Fruit fly (Drosophila melanogaster): ENCODE measurements around the gene CG14422.

CG14422 gene

DNA sequence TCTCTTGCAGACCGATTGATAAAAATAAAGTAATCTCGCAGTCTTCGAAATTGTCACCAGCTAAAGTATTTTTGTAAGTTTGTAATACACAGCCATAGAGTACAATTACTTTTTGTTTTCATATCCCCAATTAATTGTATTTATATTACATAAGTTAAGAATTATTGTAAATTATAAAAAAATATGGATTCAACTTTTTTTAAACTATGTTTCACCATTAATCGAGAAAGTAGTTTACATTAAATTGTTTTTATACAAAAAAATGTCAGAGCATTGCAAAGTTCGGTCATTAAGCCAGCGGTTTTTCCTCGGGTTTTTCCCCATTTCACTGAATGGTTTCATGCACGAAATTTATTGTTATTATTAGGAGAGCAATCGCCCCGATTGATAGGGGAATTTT is 37.1 kb downstream of the CG14422 start (continued):
- TF ChIP-seq CG10274 (GFP tag; optimal IDR thresholded peaks at IDR 0.05) (no peak), wor (GFP tag; IDR thresholded peaks at IDR 0.05) (no peak), CG4328 (GFP tag; optimal IDR thresholded peaks at IDR 0.05) (no peak), gt (GFP tag; IDR thresholded peaks at IDR 0.05) (no peak), CG17361 (GFP tag; IDR thresholded peaks at IDR 0.05) (peak; percentile 35; the same call in 1 of the 3 replicates)

DNA sequence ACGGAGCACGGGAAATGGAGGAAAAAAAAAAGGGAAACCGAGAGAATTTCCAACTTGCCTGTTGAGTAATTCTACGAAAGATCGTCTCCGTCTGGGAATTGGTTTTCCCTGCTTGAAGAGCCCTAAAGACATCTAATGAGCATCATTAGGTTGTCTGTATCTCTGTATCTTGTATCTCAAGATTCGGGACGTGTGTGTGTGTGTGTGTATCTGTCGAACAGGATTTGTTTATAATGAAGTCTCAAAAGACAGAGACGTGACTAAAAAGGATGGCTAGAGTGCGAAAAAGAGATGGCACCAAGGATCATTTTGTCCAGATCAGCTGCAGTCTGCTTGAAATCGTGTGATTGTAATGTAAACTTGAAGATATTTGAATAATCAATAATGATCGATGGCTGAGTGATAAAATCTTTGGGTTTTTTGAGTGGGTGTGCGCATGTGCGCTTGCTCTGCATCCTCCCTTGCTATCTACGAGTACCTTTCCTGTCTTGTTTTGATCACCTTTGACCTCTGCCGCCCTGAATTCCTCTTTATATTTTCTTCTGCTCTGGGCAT is 39.3 kb downstream of the CG14422 start:
- TF ChIP-seq croc (GFP tag; conservative IDR thresholded peaks at IDR 0.05) (no peak), Vsx1 (GFP tag; optimal IDR thresholded peaks at IDR 0.05) (no peak), CG4360 (GFP tag; IDR thresholded peaks at IDR 0.05) (no peak), Hr78 (GFP tag; optimal IDR thresholded peaks at IDR 0.05) (peak in 1 of 2 experiments; percentile 74), CG3726 (GFP tag; IDR thresholded peaks at IDR 0.05) (no peak), kni (GFP tag; optimal IDR thresholded peaks at IDR 0.05) (peak; percentile 6), cg (GFP tag; optimal IDR thresholded peaks at IDR 0.05) (peak; percentile 55), Blimp-1 (GFP tag; optimal IDR thresholded peaks at IDR 0.05) (no peak), zen (tag; optimal IDR thresholded peaks at IDR 0.05) (peak; percentile 95), grn (GFP tag; optimal IDR thresholded peaks at IDR 0.05) (peak; percentile 64), pros (GFP tag; optimal IDR thresholded peaks at IDR 0.05) (peak; percentile 94), CG9932 (GFP tag; IDR thresholded peaks at IDR 0.05) (no peak), twi (tag; optimal IDR thresholded peaks at IDR 0.05) (no peak), Stat92E (GFP tag; optimal IDR thresholded peaks at IDR 0.05) (no peak), CG30431 (GFP tag; optimal IDR thresholded peaks at IDR 0.05) (no peak), Fer2 (tag; optimal IDR thresholded peaks at IDR 0.05) (no peak), CG10431 (GFP tag; optimal IDR thresholded peaks at IDR 0.05) (no peak), insv (GFP tag; optimal IDR thresholded peaks at IDR 0.05) (peak in 1 of 2 experiments; percentile 5), sens (GFP tag) (peak; percentile 9), CG11504 (tag; optimal IDR thresholded peaks at IDR 0.05) (no peak), Hr51 (GFP tag; optimal IDR thresholded peaks at IDR 0.05) (no peak), CG4707 (GFP tag; optimal IDR thresholded peaks at IDR 0.05) (no peak), CrebB (tag; optimal IDR thresholded peaks at IDR 0.05) (no peak), CG42726 (GFP tag; IDR thresholded peaks at IDR 0.05; ENCODE audit: partially characterized antibody) (no peak), jing (GFP tag; optimal IDR thresholded peaks at IDR 0.05) (no peak), CG10979 (tag; optimal IDR thresholded peaks at IDR 0.05) (no peak), chif (GFP tag; optimal IDR thresholded peaks at IDR 0.05) (no peak), CG15073 (GFP tag; optimal IDR thresholded peaks at IDR 0.05) (no peak), gce (GFP tag; IDR thresholded peaks at IDR 0.05) (0 out of 3 replicates have a peak, but pooled peaks have one; percentile 16), CG13894 (tag; optimal IDR thresholded peaks at IDR 0.05) (no peak), Awh (GFP tag; IDR thresholded peaks at IDR 0.05) (0 out of 2 replicates have a peak, but pooled peaks have one; percentile 35), hth (optimal IDR thresholded peaks at IDR 0.05) (peak; percentile 18), CG14965 (GFP tag; optimal IDR thresholded peaks at IDR 0.05; ENCODE audit: borderline replicate concordance) (no peak)

Data from whole organism, embryonic.